Fruit fly (Drosophila melanogaster) whole organism, adult: ENCODE data around the gene CG42758.

ENCODE experiments used
- CG12768 ChIP-seq: fragments of 200-800 bp; sonication (Bioruptor generic); optimal IDR thresholded peaks from 2 replicates; lab custom pipeline; 2017; ENCODE audit warnings: missing biosample characterization, missing genetic modification characterization, mild to moderate bottlenecking, moderate library complexity, missing genetic modification reagents
- CG14711 ChIP-seq: fragments of 200-800 bp; sonication (Bioruptor generic); optimal IDR thresholded peaks from 2 replicates; lab custom pipeline; 2018; ENCODE audit warnings: missing biosample characterization, mild to moderate bottlenecking, missing genetic modification characterization, moderate library complexity
- CG1620 ChIP-seq: fragments of 200-800 bp; sonication (Bioruptor generic); optimal IDR thresholded peaks from 2 replicates; lab custom pipeline; 2016; ENCODE audit warnings: missing biosample characterization, missing genetic modification characterization
- Clk ChIP-seq: fragments of 200-800 bp; sonication (Bioruptor generic); optimal IDR thresholded peaks from 2 replicates; lab custom pipeline; 2017; ENCODE audit warnings: missing biosample characterization, missing genetic modification characterization

DNA sequence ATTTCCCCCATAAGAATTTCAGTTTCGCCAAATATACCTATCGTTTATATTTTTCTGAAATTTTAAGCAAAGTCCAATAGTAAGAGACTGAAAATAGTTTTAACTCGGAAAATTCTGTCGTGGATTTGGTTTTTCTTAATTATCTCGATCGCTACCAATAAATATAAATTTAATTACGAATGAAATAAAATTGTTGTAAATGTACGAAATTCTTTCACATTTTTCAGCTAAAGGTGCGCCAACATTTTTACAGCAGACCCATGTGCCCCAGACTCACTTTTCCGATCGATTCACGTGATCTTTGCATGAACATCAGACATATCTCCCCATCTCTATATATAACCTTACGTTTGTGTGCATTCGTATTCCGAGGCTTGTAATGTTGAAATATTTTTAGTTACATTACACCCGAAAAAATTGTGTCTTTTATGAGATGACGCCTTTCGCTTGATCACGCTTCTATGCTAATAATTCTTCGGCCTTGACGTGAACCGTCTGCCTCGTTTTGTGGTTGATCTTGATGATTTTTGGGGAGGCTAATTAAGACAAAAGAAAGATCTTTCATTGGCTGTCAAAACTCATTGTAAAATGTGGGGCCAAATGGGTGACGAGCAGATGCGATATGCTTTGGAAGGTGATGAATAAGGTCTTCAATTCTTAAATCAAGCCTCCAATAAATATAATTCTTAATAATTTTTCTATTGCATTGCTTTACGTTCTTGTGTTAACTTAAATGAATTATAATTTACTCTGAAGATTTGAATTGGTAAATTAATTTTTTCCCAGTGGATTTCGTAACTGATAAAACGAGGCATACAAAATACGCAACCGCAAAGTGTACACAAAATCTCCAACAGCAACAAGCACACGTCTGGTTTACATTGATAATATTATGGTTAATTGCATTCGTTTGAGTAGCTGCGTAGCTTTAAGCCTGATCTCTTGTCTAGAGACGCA is 22.0 kb upstream of the CG42758 start:
- TF ChIP-seq CG14711 (tag; lab: Kevin White, UChicago) (no peak), CG1620 (no peak), Clk (GFP tag; lab: Kevin White, UChicago) (no peak), CG12768 (GFP tag; lab: Kevin White, UChicago) (no peak)
